Fruit fly (Drosophila melanogaster) whole organism, embryonic: Measurements from ENCODE around the gene CG42751.

Experiments used
- Asciz ChIP-seq: fragments of 200-800 bp; sonication (Bioruptor generic); optimal IDR thresholded peaks from 2 replicates; lab custom pipeline; 2017; ENCODE audit warnings: missing biosample characterization, mild to moderate bottlenecking, missing genetic modification characterization, missing genetic modification reagents
- Awh ChIP-seq: fragments of 200-800 bp; sonication (Bioruptor generic); IDR thresholded peaks from 2 replicates; pipeline ENCODE4, ENCODE4 v1.3.6; 2022; ENCODE audit warnings: missing biosample characterization, missing genetic modification characterization
- CG10267 ChIP-seq: fragments of 200-800 bp; sonication (Bioruptor generic); optimal IDR thresholded peaks from 2 replicates; lab custom pipeline; 2018; ENCODE audit warnings: missing biosample characterization, mild to moderate bottlenecking, missing genetic modification characterization, moderate library complexity
- CG10959 ChIP-seq: fragments of 200-800 bp; sonication (Bioruptor generic); IDR thresholded peaks from 2 replicates; pipeline ENCODE4 v1.3.6; 2022; ENCODE audit warnings: missing biosample characterization, missing genetic modification characterization
- CG12299 ChIP-seq: fragments of 200-800 bp; sonication (Bioruptor generic); optimal IDR thresholded peaks from 2 replicates; lab custom pipeline; 2018; ENCODE audit warnings: missing biosample characterization, mild to moderate bottlenecking, missing genetic modification characterization
- CG13123 ChIP-seq: fragments of 200-800 bp; sonication (Bioruptor generic); optimal IDR thresholded peaks from 2 replicates; lab custom pipeline; 2016; ENCODE audit warnings: missing biosample characterization, missing genetic modification characterization
- CG13775 ChIP-seq: fragments of 200-800 bp; sonication (Bioruptor generic); optimal IDR thresholded peaks from 3 replicates; lab custom pipeline; 2017; ENCODE audit warnings: missing biosample characterization, mild to moderate bottlenecking, missing genetic modification characterization
- CG14441 ChIP-seq: fragments of 200-800 bp; sonication (Bioruptor generic); IDR thresholded peaks from 2 replicates; pipeline ENCODE4 v1.3.6; 2022; ENCODE audit warnings: missing biosample characterization, missing genetic modification characterization
- CG17361 ChIP-seq: fragments of 200-800 bp; sonication (Bioruptor generic); IDR thresholded peaks from 3 replicates; pipeline ENCODE4 v1.3.6; 2022; ENCODE audit warnings: missing biosample characterization, missing genetic modification characterization
- CG18599 ChIP-seq: fragments of 200-800 bp; sonication (Bioruptor generic); optimal IDR thresholded peaks from 3 replicates; lab custom pipeline; 2017; ENCODE audit warnings: missing biosample characterization, missing genetic modification characterization, mild to moderate bottlenecking, moderate library complexity, missing genetic modification reagents
- CG2678 ChIP-seq: fragments of 200-800 bp; sonication (Bioruptor generic); optimal IDR thresholded peaks from 3 replicates; lab custom pipeline; 2019; ENCODE audit warnings: missing biosample characterization, mild to moderate bottlenecking, missing genetic modification characterization, moderate library complexity
- CG3163 ChIP-seq: fragments of 200-800 bp; sonication (Bioruptor generic); optimal IDR thresholded peaks from 3 replicates; lab custom pipeline; 2016; ENCODE audit warnings: missing biosample characterization, missing genetic modification characterization
- CG34376 ChIP-seq: fragments of 200-800 bp; sonication (Bioruptor generic); optimal IDR thresholded peaks from 2 replicates; lab custom pipeline; 2018; ENCODE audit warnings: missing biosample characterization, mild to moderate bottlenecking, missing genetic modification characterization
- CG3847 ChIP-seq: fragments of 200-800 bp; sonication (Bioruptor generic); IDR thresholded peaks from 2 replicates; pipeline ENCODE4 v1.3.6; 2022; ENCODE audit warnings: missing biosample characterization, missing genetic modification characterization
- CG3995 ChIP-seq: fragments of 200-800 bp; sonication (Bioruptor generic); optimal IDR thresholded peaks from 3 replicates; lab custom pipeline; 2016; ENCODE audit warnings: missing biosample characterization, missing genetic modification characterization
- CG6254 ChIP-seq: fragments of 200-800 bp; sonication (Bioruptor generic); optimal IDR thresholded peaks from 3 replicates; lab custom pipeline; 2017; ENCODE audit warnings: mild to moderate bottlenecking, missing biosample characterization, missing genetic modification reagents, missing genetic modification characterization
- CG6272 ChIP-seq: fragments of 200-800 bp; sonication (Bioruptor generic); IDR thresholded peaks from 2 replicates; pipeline ENCODE4 v1.3.6; 2022; ENCODE audit warnings: missing biosample characterization, missing genetic modification characterization
- CG6683 ChIP-seq: fragments of 200-800 bp; sonication (Bioruptor generic); optimal IDR thresholded peaks from 2 replicates; lab custom pipeline; 2017; ENCODE audit warnings: missing biosample characterization, mild to moderate bottlenecking, missing genetic modification characterization, missing genetic modification reagents
- CG6813 ChIP-seq: fragments of 200-800 bp; sonication (Bioruptor generic); optimal IDR thresholded peaks from 2 replicates; lab custom pipeline; 2017; ENCODE audit warnings: missing biosample characterization, missing genetic modification characterization, mild to moderate bottlenecking, moderate library complexity, missing genetic modification reagents
- CG6854 ChIP-seq: fragments of 200-800 bp; sonication (Bioruptor generic); optimal IDR thresholded peaks from 3 replicates; lab custom pipeline; 2017; ENCODE audit warnings: missing biosample characterization, mild to moderate bottlenecking, missing genetic modification characterization
- CG7928 ChIP-seq: fragments of 200-800 bp; sonication (Bioruptor generic); optimal IDR thresholded peaks from 2 replicates; lab custom pipeline; 2017; ENCODE audit warnings: missing biosample characterization, mild to moderate bottlenecking, missing genetic modification characterization
- Camta ChIP-seq: fragments of 200-800 bp; sonication (Bioruptor generic); optimal IDR thresholded peaks from 2 replicates; lab custom pipeline; 2016; ENCODE audit warnings: missing biosample characterization, missing genetic modification characterization
- CrebB ChIP-seq: fragments of 200-800 bp; sonication (Bioruptor generic); optimal IDR thresholded peaks from 3 replicates; lab custom pipeline; 2018; ENCODE audit warnings: missing biosample characterization, mild to moderate bottlenecking, missing genetic modification characterization
- Fer1 ChIP-seq: fragments of 200-800 bp; sonication (Bioruptor generic); optimal IDR thresholded peaks from 2 replicates; lab custom pipeline; 2017; ENCODE audit warnings: missing biosample characterization, mild to moderate bottlenecking, missing genetic modification characterization
- Hmx ChIP-seq: fragments of 200-800 bp; sonication (Bioruptor generic); optimal IDR thresholded peaks from 2 replicates; lab custom pipeline; 2016; ENCODE audit warnings: missing biosample characterization, missing genetic modification characterization
- NFAT ChIP-seq: fragments of 200-800 bp; sonication (Bioruptor generic); IDR thresholded peaks from 2 replicates; pipeline ENCODE4 v1.3.6; 2022; ENCODE audit warnings: missing biosample characterization, missing genetic modification characterization
- Oli ChIP-seq: fragments of 200-800 bp; sonication (Bioruptor generic); optimal IDR thresholded peaks from 2 replicates; lab custom pipeline; 2018; ENCODE audit warnings: missing biosample characterization, mild to moderate bottlenecking, missing genetic modification characterization, moderate library complexity
- Optix ChIP-seq: fragments of 200-800 bp; sonication (Bioruptor generic); IDR thresholded peaks from 3 replicates; pipeline ENCODE4 v1.3.6; 2022; ENCODE audit warnings: missing biosample characterization, missing genetic modification characterization
- Poxn ChIP-seq: fragments of 200-800 bp; sonication (Bioruptor generic); IDR thresholded peaks from 2 replicates; pipeline ENCODE4 v1.3.6; 2022; ENCODE audit warnings: missing biosample characterization, missing genetic modification characterization
- Ravus ChIP-seq: fragments of 200-800 bp; sonication (Bioruptor generic); IDR thresholded peaks from 2 replicates; pipeline ENCODE4 v1.3.6; 2022; ENCODE audit warnings: missing biosample characterization, missing genetic modification characterization
- Six4 ChIP-seq: fragments of 200-800 bp; sonication (Bioruptor generic); optimal IDR thresholded peaks from 2 replicates; lab custom pipeline; 2016; ENCODE audit warnings: missing biosample characterization, missing genetic modification characterization
- br ChIP-seq: fragments of >200 bp; optimal IDR thresholded peaks from 2 replicates; lab custom pipeline; 2017
- cato ChIP-seq: fragments of 200-800 bp; sonication (Bioruptor generic); optimal IDR thresholded peaks from 2 replicates; lab custom pipeline; 2016; ENCODE audit warnings: missing biosample characterization, missing genetic modification characterization, borderline replicate concordance
- esg ChIP-seq: fragments of 200-800 bp; sonication (Bioruptor generic); conservative IDR thresholded peaks from 2 replicates; pipeline ENCODE4 v1.3.6; 2022; ENCODE audit warnings: missing biosample characterization, missing genetic modification characterization
- fd3F ChIP-seq: fragments of 200-800 bp; sonication (Bioruptor generic); optimal IDR thresholded peaks from 2 replicates; lab custom pipeline; 2018; ENCODE audit warnings: missing biosample characterization, mild to moderate bottlenecking, missing genetic modification characterization, moderate library complexity
- fd96Cb ChIP-seq: fragments of 200-800 bp; sonication (Bioruptor generic); optimal IDR thresholded peaks from 2 replicates; lab custom pipeline; 2018; ENCODE audit warnings: missing biosample characterization, mild to moderate bottlenecking, missing genetic modification characterization, moderate library complexity
- gro ChIP-seq: fragments of 200-800 bp; sonication (Bioruptor generic); optimal IDR thresholded peaks from 2 replicates; lab custom pipeline; 2016; ENCODE audit warnings: missing biosample characterization, missing genetic modification characterization
- h ChIP-seq: fragments of >200 bp; optimal IDR thresholded peaks from 2 replicates; lab custom pipeline; 2017
- kah ChIP-seq: fragments of 200-800 bp; sonication (Bioruptor generic); optimal IDR thresholded peaks from 2 replicates; lab custom pipeline; 2018; ENCODE audit warnings: missing biosample characterization, mild to moderate bottlenecking, missing genetic modification characterization
- ken ChIP-seq: fragments of 200-800 bp; sonication (Bioruptor generic); IDR thresholded peaks from 3 replicates; pipeline ENCODE4 v1.3.6; 2022; ENCODE audit warnings: missing biosample characterization, missing genetic modification characterization
- kni ChIP-seq: fragments of 200-800 bp; sonication (Bioruptor generic); optimal IDR thresholded peaks from 3 replicates; lab custom pipeline; 2017; ENCODE audit warnings: mild to moderate bottlenecking, missing biosample characterization, missing genetic modification reagents, missing genetic modification characterization
- lab ChIP-seq: fragments of 200-800 bp; sonication (Bioruptor generic); optimal IDR thresholded peaks from 3 replicates; lab custom pipeline; 2017; ENCODE audit warnings: missing biosample characterization, missing genetic modification characterization, mild to moderate bottlenecking, moderate library complexity, missing genetic modification reagents
- mam ChIP-seq: fragments of 200-800 bp; sonication (Bioruptor generic); optimal IDR thresholded peaks from 3 replicates; lab custom pipeline; 2016; ENCODE audit warnings: missing biosample characterization, missing genetic modification characterization
- org-1 ChIP-seq: fragments of 200-800 bp; sonication (Bioruptor generic); optimal IDR thresholded peaks from 2 replicates; lab custom pipeline; 2017; ENCODE audit warnings: missing biosample characterization, missing genetic modification characterization
- row ChIP-seq: fragments of 200-800 bp; sonication (Bioruptor generic); IDR thresholded peaks from 3 replicates; pipeline ENCODE4 v1.3.6; 2022; ENCODE audit warnings: missing biosample characterization, missing genetic modification characterization
- sens ChIP-seq: fragments of 200-800 bp; sonication (Bioruptor generic); peaks from one replicate; lab custom pipeline; 2016; ENCODE audit warnings: missing biosample characterization, missing genetic modification characterization
- stwl ChIP-seq: fragments of 200-800 bp; sonication (Bioruptor generic); optimal IDR thresholded peaks from 3 replicates; lab custom pipeline; 2018; ENCODE audit warnings: missing biosample characterization, mild to moderate bottlenecking, missing genetic modification characterization, moderate library complexity
- tll ChIP-seq, 2 experiments: fragments of 200-800 bp in 1 of 2; fragments of >200 bp in 1 of 2; sonication (Bioruptor generic) in 1 of 2; optimal IDR thresholded peaks; 2 replicates each; lab custom pipeline; 2017 to 2019; ENCODE audit warnings: missing biosample characterization in 2 of 2, missing genetic modification characterization in 2 of 2, mild to moderate bottlenecking in 1 of 2, moderate library complexity in 1 of 2
- toy ChIP-seq: fragments of 200-800 bp; sonication (Bioruptor generic); IDR thresholded peaks from 2 replicates; pipeline ENCODE4 v1.3.6; 2022; ENCODE audit warnings: missing biosample characterization, missing genetic modification characterization
- vvl ChIP-seq: fragments of 200-800 bp; sonication (Bioruptor generic); IDR thresholded peaks from 2 replicates; pipeline ENCODE4 v1.3.6; 2022; ENCODE audit warnings: missing biosample characterization, missing genetic modification characterization
- wek ChIP-seq: fragments of 200-800 bp; sonication (Bioruptor generic); optimal IDR thresholded peaks from 3 replicates; lab custom pipeline; 2018; ENCODE audit warnings: missing biosample characterization, mild to moderate bottlenecking, missing genetic modification characterization, moderate library complexity
- yki ChIP-seq: fragments of >200 bp; optimal IDR thresholded peaks from 3 replicates; lab custom pipeline; 2018

The CG42751 gene

DNA sequence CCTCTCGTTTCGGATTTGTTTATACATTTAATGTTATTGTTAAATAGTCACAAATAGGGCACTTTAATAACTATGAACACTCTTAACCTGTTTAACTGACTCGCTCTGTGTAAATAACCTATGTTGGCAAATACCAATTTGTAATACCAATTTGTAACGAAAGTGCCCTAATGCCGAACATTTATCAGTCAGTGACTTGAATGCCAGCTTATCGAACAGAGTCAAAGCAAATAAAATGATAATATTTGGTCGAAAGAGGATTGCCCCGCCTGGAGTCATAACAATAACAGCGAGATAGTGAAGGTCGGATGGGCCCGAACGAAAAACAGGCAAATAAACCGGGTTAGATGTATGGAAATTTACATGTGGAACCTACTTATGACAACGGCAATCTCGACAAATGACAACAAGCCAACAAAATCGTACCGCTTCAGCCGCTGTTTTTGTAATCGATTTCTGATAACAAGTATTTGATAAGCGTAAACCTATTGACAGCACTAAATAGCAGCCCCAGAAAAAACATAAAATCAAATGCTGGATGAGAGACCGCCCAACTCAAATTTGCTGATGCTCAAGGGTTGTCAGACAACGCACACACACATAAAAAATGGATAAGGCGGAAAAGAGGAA, 8.0 kb upstream of the CG42751 start (continued):
- TF ChIP-seq CG6854 (GFP tag; lab: Kevin White, UChicago) (no peak), h (lab: Kevin White, UChicago) (no peak), CG13123 (GFP tag; lab: Kevin White, UChicago) (no peak), fd96Cb (tag; lab: Kevin White, UChicago) (no peak), vvl (GFP tag; lab: Robert Waterston, UW) (no peak), CG34376 (GFP tag; lab: Kevin White, UChicago) (peak; percentile 41), toy (GFP tag; lab: Robert Waterston, UW) (no peak), cato (GFP tag; lab: Kevin White, UChicago) (no peak), br (lab: Kevin White, UChicago) (no peak), CG6254 (GFP tag; lab: Kevin White, UChicago) (no peak), row (GFP tag; lab: Robert Waterston, UW) (no peak), lab (GFP tag; lab: Kevin White, UChicago) (peak; percentile 48), Hmx (GFP tag; lab: Kevin White, UChicago) (no peak), CG3847 (GFP tag; lab: Robert Waterston, UW) (no peak), CG6272 (GFP tag; lab: Robert Waterston, UW) (no peak), yki (lab: Kevin White, UChicago) (no peak), stwl (no peak), tll (GFP tag; optimal IDR thresholded peaks at IDR 0.05; lab: Kevin White, UChicago) (no peak), Fer1 (GFP tag; lab: Kevin White, UChicago) (peak; percentile 27), CG3995 (GFP tag; lab: Kevin White, UChicago) (no peak), Awh (peak; percentile 57; the same call in 1 of the 2 replicates), wek (GFP tag; lab: Kevin White, UChicago) (peak; percentile 37), fd3F (no peak), sens (peak; percentile 49), kni (no peak), NFAT (GFP tag; lab: Robert Waterston, UW) (no peak), kah (GFP tag; lab: Kevin White, UChicago) (no peak), Optix (GFP tag; lab: Robert Waterston, UW) (no peak), gro (GFP tag; lab: Kevin White, UChicago) (no peak), CG10267 (tag; lab: Kevin White, UChicago) (no peak), Poxn (GFP tag; lab: Robert Waterston, UW) (no peak), ken (GFP tag; lab: Robert Waterston, UW) (no peak), CG14441 (GFP tag; lab: Robert Waterston, UW) (no peak), Six4 (GFP tag; lab: Kevin White, UChicago) (no peak), CG3163 (GFP tag; lab: Kevin White, UChicago) (no peak), CG17361 (GFP tag; lab: Robert Waterston, UW) (no peak), Asciz (GFP tag; lab: Kevin White, UChicago) (peak; percentile 31), Ravus (GFP tag; lab: Robert Waterston, UW) (no peak), org-1 (GFP tag; lab: Kevin White, UChicago) (no peak), CG18599 (GFP tag; lab: Kevin White, UChicago) (no peak), CG2678 (tag; lab: Kevin White, UChicago) (peak; percentile 43), CG12299 (tag; lab: Kevin White, UChicago) (no peak), CrebB (tag; lab: Kevin White, UChicago) (no peak), esg (GFP tag; lab: Robert Waterston, UW) (no peak), Camta (no peak), CG13775 (GFP tag; lab: Kevin White, UChicago) (no peak), Oli (tag; lab: Kevin White, UChicago) (no peak), CG7928 (GFP tag; lab: Kevin White, UChicago) (no peak), CG10959 (GFP tag; lab: Robert Waterston, UW) (no peak), mam (GFP tag; lab: Kevin White, UChicago) (no peak), CG6683 (GFP tag; lab: Kevin White, UChicago) (no peak), CG6813 (GFP tag; lab: Kevin White, UChicago) (no peak)
